Worm (Caenorhabditis elegans): Measurements from ENCODE around the gene F44A2.3.

DNA sequence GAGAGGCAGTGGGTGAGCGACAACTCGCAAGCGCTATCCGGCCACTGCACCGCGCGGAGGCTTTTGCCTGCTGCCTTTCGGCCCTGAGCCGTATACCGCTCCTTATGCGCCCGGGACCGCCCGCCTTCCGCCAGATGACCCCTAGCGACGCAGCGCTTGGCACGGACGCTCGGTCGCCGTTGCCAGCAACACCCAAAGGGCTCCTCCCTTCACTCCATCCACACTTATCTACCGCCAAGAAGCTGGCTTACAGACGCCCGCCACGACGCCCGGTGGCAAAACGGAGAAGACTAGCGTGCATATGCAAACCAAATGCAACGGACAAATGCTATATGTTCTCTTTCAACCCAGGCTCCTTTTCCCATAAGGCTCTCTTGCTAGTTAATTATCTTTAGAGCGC, 11.9 kb upstream of the F44A2.3 start:
- TF ChIP-seq him-1 (tag; optimal IDR thresholded peaks at IDR 0.05) (no peak), dao-5 (tag; optimal IDR thresholded peaks at IDR 0.05) (no peak), W03F9.2 (tag; optimal IDR thresholded peaks at IDR 0.05) (no peak)
